Worm (Caenorhabditis elegans) whole organism, late embryonic: ENCODE data around the gene vha-14.

Source experiments
- C08G9.2 ChIP-seq: sonication (generic microtip); optimal IDR thresholded peaks from 2 replicates; lab custom pipeline; 2016; ENCODE audit warnings: mild to moderate bottlenecking, missing genetic modification characterization, moderate library complexity, missing compliant biosample characterization
- F13H6.1 ChIP-seq: sonication (generic microtip); optimal IDR thresholded peaks from 2 replicates; lab custom pipeline; 2016; ENCODE audit warnings: missing genetic modification characterization, missing compliant biosample characterization
- K02D7.2 ChIP-seq: sonication (generic microtip); optimal IDR thresholded peaks from 2 replicates; lab custom pipeline; 2017; ENCODE audit warnings: mild to moderate bottlenecking, missing genetic modification characterization, missing compliant biosample characterization
- K09A11.1 ChIP-seq: sonication (generic microtip); optimal IDR thresholded peaks from 2 replicates; lab custom pipeline; 2017; ENCODE audit warnings: antibody characterized with exemption, mild to moderate bottlenecking, missing genetic modification characterization, missing compliant biosample characterization; ENCODE audit not compliant: insufficient read depth
- Y22D7AL.16 ChIP-seq: sonication (generic microtip); optimal IDR thresholded peaks from 2 replicates; lab custom pipeline; 2016; ENCODE audit warnings: missing genetic modification characterization, missing compliant biosample characterization
- ahr-1 ChIP-seq: sonication (generic microtip); optimal IDR thresholded peaks from 2 replicates; lab custom pipeline; 2016; ENCODE audit warnings: missing genetic modification characterization, missing compliant biosample characterization
- ceh-14 ChIP-seq: sonication (generic microtip); optimal IDR thresholded peaks from 2 replicates; lab custom pipeline; 2016; ENCODE audit warnings: missing genotype, missing genetic modification characterization, missing compliant biosample characterization
- ceh-19 ChIP-seq: fragments of 200-800 bp; sonication (Bioruptor generic); optimal IDR thresholded peaks from 2 replicates; lab custom pipeline; 2018; ENCODE audit warnings: mild to moderate bottlenecking, missing genetic modification characterization, missing compliant biosample characterization
- ceh-2 ChIP-seq: sonication (generic microtip); optimal IDR thresholded peaks from 2 replicates; lab custom pipeline; 2016; ENCODE audit warnings: missing genotype, missing genetic modification characterization, missing compliant biosample characterization
- ceh-24 ChIP-seq: sonication (generic microtip); optimal IDR thresholded peaks from 2 replicates; lab custom pipeline; 2016; ENCODE audit warnings: mild to moderate bottlenecking, missing genetic modification characterization, missing compliant biosample characterization
- ceh-30 ChIP-seq: fragments of 150-350 bp; optimal IDR thresholded peaks from 2 replicates; lab custom pipeline; 2014; ENCODE audit warnings: missing biosample characterization, missing genetic modification characterization
- ceh-31 ChIP-seq: sonication (generic microtip); optimal IDR thresholded peaks from 2 replicates; lab custom pipeline; 2016; ENCODE audit warnings: missing genetic modification characterization, missing compliant biosample characterization
- ceh-34 ChIP-seq: sonication (generic microtip); optimal IDR thresholded peaks from 2 replicates; lab custom pipeline; 2016; ENCODE audit warnings: mild to moderate bottlenecking, missing genetic modification characterization, missing compliant biosample characterization
- ceh-48 ChIP-seq: sonication (generic microtip); optimal IDR thresholded peaks from 2 replicates; lab custom pipeline; 2016; ENCODE audit warnings: missing genetic modification characterization, inconsistent platforms, missing compliant biosample characterization
- che-1 ChIP-seq: sonication (generic microtip); optimal IDR thresholded peaks from 2 replicates; lab custom pipeline; 2016; ENCODE audit warnings: mild to moderate bottlenecking, missing genetic modification characterization, missing compliant biosample characterization
- dmd-4 ChIP-seq: sonication (generic microtip); optimal IDR thresholded peaks from 2 replicates; lab custom pipeline; 2016; ENCODE audit warnings: borderline replicate concordance, missing genetic modification characterization, missing compliant biosample characterization
- dve-1 ChIP-seq: sonication (generic microtip); optimal IDR thresholded peaks from 2 replicates; lab custom pipeline; 2017; ENCODE audit warnings: antibody characterized with exemption, mild to moderate bottlenecking, missing genetic modification characterization, missing compliant biosample characterization
- elt-2 ChIP-seq: sonication (generic microtip); optimal IDR thresholded peaks from 2 replicates; lab custom pipeline; 2016; ENCODE audit warnings: missing genetic modification reagents, missing genetic modification characterization, missing compliant biosample characterization
- elt-4 ChIP-seq: sonication (generic microtip); optimal IDR thresholded peaks from 2 replicates; lab custom pipeline; 2016; ENCODE audit warnings: missing genetic modification characterization, missing compliant biosample characterization
- eyg-1 ChIP-seq: sonication (generic microtip); optimal IDR thresholded peaks from 2 replicates; lab custom pipeline; 2016; ENCODE audit warnings: missing genotype, missing genetic modification characterization, missing compliant biosample characterization
- fkh-10 ChIP-seq: fragments of 150-350 bp; optimal IDR thresholded peaks from 2 replicates; lab custom pipeline; 2014; ENCODE audit warnings: missing biosample characterization, missing genetic modification reagents, missing genetic modification characterization
- fkh-6 ChIP-seq: sonication (generic microtip); optimal IDR thresholded peaks from 2 replicates; lab custom pipeline; 2016; ENCODE audit warnings: missing genetic modification characterization, missing compliant biosample characterization
- gmeb-2 ChIP-seq: sonication (generic microtip); optimal IDR thresholded peaks from 2 replicates; lab custom pipeline; 2016; ENCODE audit warnings: missing genetic modification characterization, inconsistent platforms, missing compliant biosample characterization
- hlh-13 ChIP-seq: fragments of 200-800 bp; sonication (Bioruptor generic); optimal IDR thresholded peaks from 2 replicates; lab custom pipeline; 2018; ENCODE audit warnings: mild to moderate bottlenecking, missing genetic modification characterization, missing compliant biosample characterization
- hlh-30 ChIP-seq: sonication (generic microtip); optimal IDR thresholded peaks from 2 replicates; lab custom pipeline; 2017; ENCODE audit warnings: antibody characterized with exemption, missing genetic modification characterization, missing compliant biosample characterization; ENCODE audit not compliant: insufficient read depth
- lin-11 ChIP-seq: fragments of 200-800 bp; sonication (Bioruptor generic); optimal IDR thresholded peaks from 2 replicates; lab custom pipeline; 2018; ENCODE audit warnings: mild to moderate bottlenecking, missing genetic modification characterization, missing compliant biosample characterization
- mec-3 ChIP-seq: sonication (generic microtip); optimal IDR thresholded peaks from 2 replicates; lab custom pipeline; 2016; ENCODE audit warnings: borderline replicate concordance, missing genetic modification characterization, missing compliant biosample characterization
- nhr-11 ChIP-seq: fragments of 150-350 bp; optimal IDR thresholded peaks from 2 replicates; lab custom pipeline; 2014; ENCODE audit warnings: missing biosample characterization, missing genetic modification characterization
- npax-4 ChIP-seq: sonication (generic microtip); optimal IDR thresholded peaks from 2 replicates; lab custom pipeline; 2016; ENCODE audit warnings: missing genetic modification characterization, missing compliant biosample characterization
- odd-2 ChIP-seq: sonication (generic microtip); optimal IDR thresholded peaks from 2 replicates; lab custom pipeline; 2017; ENCODE audit warnings: antibody characterized with exemption, mild to moderate bottlenecking, missing genetic modification characterization, missing compliant biosample characterization
- pat-9 ChIP-seq: fragments of 200-800 bp; sonication (Bioruptor generic); optimal IDR thresholded peaks from 2 replicates; lab custom pipeline; 2018; ENCODE audit warnings: mild to moderate bottlenecking, missing genetic modification characterization, moderate library complexity, missing compliant biosample characterization
- pax-1 ChIP-seq: fragments of 150-350 bp; optimal IDR thresholded peaks from 2 replicates; lab custom pipeline; 2014; ENCODE audit warnings: missing biosample characterization, missing genetic modification characterization
- pha-4 ChIP-seq: fragments of 150-350 bp; optimal IDR thresholded peaks from 2 replicates; lab custom pipeline; 2018; ENCODE audit warnings: missing biosample characterization, missing genetic modification reagents, missing genetic modification characterization
- pros-1 ChIP-seq: fragments of 150-350 bp; optimal IDR thresholded peaks from 2 replicates; lab custom pipeline; 2014; ENCODE audit warnings: missing biosample characterization, missing genetic modification reagents, missing genetic modification characterization
- rnt-1 ChIP-seq: sonication (generic microtip); optimal IDR thresholded peaks from 2 replicates; lab custom pipeline; 2016; ENCODE audit warnings: missing genetic modification characterization, missing compliant biosample characterization
- sdc-2 ChIP-seq: sonication (generic microtip); optimal IDR thresholded peaks from 2 replicates; lab custom pipeline; 2016; ENCODE audit warnings: missing genotype, missing genetic modification characterization, missing compliant biosample characterization
- sox-2 ChIP-seq: fragments of 200-800 bp; sonication (Bioruptor generic); IDR thresholded peaks from 2 replicates; pipeline ENCODE4 v1.3.6; 2022; ENCODE audit warnings: missing genetic modification reagents, missing genetic modification characterization, missing compliant biosample characterization
- ttx-3 ChIP-seq: sonication (generic microtip); optimal IDR thresholded peaks from 2 replicates; lab custom pipeline; 2016; ENCODE audit warnings: missing genetic modification reagents, missing genetic modification characterization, missing compliant biosample characterization
- unc-3 ChIP-seq, 2 experiments: fragments of 200-800 bp in 1 of 2; sonication (Bioruptor generic) in 1 of 2; sonication (generic microtip) in 1 of 2; conservative IDR thresholded peaks in 1 of 2; optimal IDR thresholded peaks in 1 of 2; 2 replicates each; pipeline versions ENCODE4 v1.3.6 to Lab custom; 2016 to 2022; ENCODE audit warnings: missing compliant biosample characterization in 2 of 2, missing genetic modification characterization in 2 of 2, missing genetic modification reagents in 1 of 2
- unc-86 ChIP-seq: sonication (generic microtip); optimal IDR thresholded peaks from 2 replicates; lab custom pipeline; 2016; ENCODE audit warnings: missing genetic modification characterization, missing compliant biosample characterization
- ztf-16 ChIP-seq: sonication (generic microtip); optimal IDR thresholded peaks from 2 replicates; lab custom pipeline; 2017; ENCODE audit warnings: missing genetic modification characterization, missing compliant biosample characterization

Gene vha-14

ce11 chrIII:9501072-9501471, 6.8 kb upstream of the vha-14 start:
- no peak for TF ChIP-seq gmeb-2 (tag; lab: Kevin White, UChicago)
- TF ChIP-seq Y22D7AL.16 (tag; lab: Kevin White, UChicago) = no peak
- no peak for TF ChIP-seq eyg-1
- TF ChIP-seq ceh-48 = no peak
- TF ChIP-seq che-1 (tag; lab: Kevin White, UChicago) = no peak
- no peak for TF ChIP-seq ceh-34 (tag; lab: Kevin White, UChicago)
- TF ChIP-seq sdc-2 (tag; lab: Kevin White, UChicago) = no peak
- TF ChIP-seq pros-1 = no peak
- TF ChIP-seq ttx-3 (tag; lab: Kevin White, UChicago) = no peak
- no peak for TF ChIP-seq pat-9 (tag; lab: Kevin White, UChicago)
- no peak for TF ChIP-seq fkh-10 (GFP tag; lab: Kevin White, UChicago)
- no peak for TF ChIP-seq K09A11.1 (tag; lab: Kevin White, UChicago)
- no peak for TF ChIP-seq ceh-24 (tag; lab: Kevin White, UChicago)
- no peak for TF ChIP-seq unc-3 (GFP tag; conservative IDR thresholded peaks at IDR 0.05; lab: Robert Waterston, UW)
- no peak for TF ChIP-seq unc-3 (tag; optimal IDR thresholded peaks at IDR 0.05; lab: Kevin White, UChicago)
- TF ChIP-seq sox-2 (GFP tag; lab: Robert Waterston, UW) = no peak
- no peak for TF ChIP-seq K02D7.2 (tag; lab: Kevin White, UChicago)
- TF ChIP-seq ceh-2 (tag; lab: Kevin White, UChicago) = no peak
- TF ChIP-seq rnt-1 (tag; lab: Kevin White, UChicago) = no peak
- TF ChIP-seq elt-4 (tag; lab: Kevin White, UChicago) = no peak
- TF ChIP-seq fkh-6 = no peak

ce11 chrIII:9502155-9502714, 5.7 kb upstream of the vha-14 start:
- TF ChIP-seq ztf-16 (tag; lab: Kevin White, UChicago) (no peak), odd-2 (tag; lab: Kevin White, UChicago) (no peak), ttx-3 (tag; lab: Kevin White, UChicago) (no peak), pha-4 (no peak), ceh-14 (no peak), sdc-2 (tag; lab: Kevin White, UChicago) (no peak), unc-3 (GFP tag; conservative IDR thresholded peaks at IDR 0.05; lab: Robert Waterston, UW) (no peak), unc-3 (tag; optimal IDR thresholded peaks at IDR 0.05; lab: Kevin White, UChicago) (no peak), F13H6.1 (no peak), ceh-30 (tag; lab: Kevin White, UChicago) (no peak), hlh-13 (no peak), unc-86 (no peak), C08G9.2 (tag; lab: Kevin White, UChicago) (no peak), ceh-34 (tag; lab: Kevin White, UChicago) (no peak), hlh-30 (tag; lab: Kevin White, UChicago) (no peak), ceh-31 (tag; lab: Kevin White, UChicago) (no peak), ahr-1 (tag; lab: Kevin White, UChicago) (no peak), elt-2 (no peak), nhr-11 (tag; lab: Kevin White, UChicago) (no peak), sox-2 (GFP tag; lab: Robert Waterston, UW) (no peak), pax-1 (tag; lab: Kevin White, UChicago) (no peak)

ce11 chrIII:9504347-9504746, 3.6 kb upstream of the vha-14 start:
- TF ChIP-seq ceh-19 (GFP tag; lab: Kevin White, UChicago) = no peak
- no peak for TF ChIP-seq nhr-11 (tag; lab: Kevin White, UChicago)
- TF ChIP-seq C08G9.2 (tag; lab: Kevin White, UChicago) = no peak
- TF ChIP-seq hlh-30 (tag; lab: Kevin White, UChicago) = no peak
- no peak for TF ChIP-seq pax-1 (tag; lab: Kevin White, UChicago)
- no peak for TF ChIP-seq ceh-31 (tag; lab: Kevin White, UChicago)
- TF ChIP-seq dve-1 (tag; lab: Kevin White, UChicago) = no peak
- TF ChIP-seq npax-4 = no peak
- no peak for TF ChIP-seq fkh-6
- no peak for TF ChIP-seq ahr-1 (tag; lab: Kevin White, UChicago)
- no peak for TF ChIP-seq pat-9 (tag; lab: Kevin White, UChicago)
- TF ChIP-seq F13H6.1 = no peak
- no peak for TF ChIP-seq K02D7.2 (tag; lab: Kevin White, UChicago)
- TF ChIP-seq dmd-4 (tag; lab: Kevin White, UChicago) = no peak
- TF ChIP-seq sdc-2 (tag; lab: Kevin White, UChicago) = no peak
- no peak for TF ChIP-seq lin-11 (tag; lab: Kevin White, UChicago)
- no peak for TF ChIP-seq rnt-1 (tag; lab: Kevin White, UChicago)
- no peak for TF ChIP-seq unc-86
- no peak for TF ChIP-seq mec-3 (tag; lab: Kevin White, UChicago)
- no peak for TF ChIP-seq pha-4
